Fruit fly (Drosophila melanogaster) whole organism, embryonic: ENCODE data around the gene CG17780.
A peak's percentile ranks its signal among the peaks of the same experiment; 100 is the strongest.

Source experiments
- ATbp ChIP-seq: fragments of 200-800 bp; sonication (Bioruptor generic); optimal IDR thresholded peaks from 2 replicates; lab custom pipeline; 2017; ENCODE audit warnings: missing biosample characterization, mild to moderate bottlenecking, missing genetic modification characterization, missing genetic modification reagents
- Ada2b ChIP-seq: fragments of 200-800 bp; sonication (Bioruptor generic); IDR thresholded peaks from 2 replicates; pipeline ENCODE4 v1.3.6; 2022; ENCODE audit warnings: missing biosample characterization, missing genetic modification characterization
- B-H2 ChIP-seq: fragments of 200-800 bp; sonication (Bioruptor generic); optimal IDR thresholded peaks from 2 replicates; lab custom pipeline; 2018; ENCODE audit warnings: missing biosample characterization, mild to moderate bottlenecking, missing genetic modification characterization
- Blimp-1 ChIP-seq: fragments of 200-800 bp; sonication (Bioruptor generic); optimal IDR thresholded peaks from 3 replicates; lab custom pipeline; 2018; ENCODE audit warnings: missing biosample characterization, missing genetic modification characterization, mild to moderate bottlenecking, moderate library complexity, missing genetic modification reagents
- CG10462 ChIP-seq: fragments of 200-800 bp; sonication (Bioruptor generic); optimal IDR thresholded peaks from 2 replicates; lab custom pipeline; 2016; ENCODE audit warnings: missing biosample characterization, missing genetic modification characterization
- CG11085 ChIP-seq: fragments of 200-800 bp; sonication (Bioruptor generic); IDR thresholded peaks from 2 replicates; pipeline ENCODE4 v1.3.6; 2022; ENCODE audit warnings: missing biosample characterization, missing genetic modification characterization
- CG11093 ChIP-seq: fragments of 200-800 bp; sonication (Bioruptor generic); IDR thresholded peaks from 3 replicates; pipeline ENCODE4 v1.3.6; 2022; ENCODE audit warnings: missing biosample characterization, missing genetic modification characterization
- CG12071 ChIP-seq: fragments of 200-800 bp; sonication (Bioruptor generic); optimal IDR thresholded peaks from 3 replicates; lab custom pipeline; 2018; ENCODE audit warnings: missing biosample characterization, mild to moderate bottlenecking, missing genetic modification characterization
- CG12659 ChIP-seq: fragments of 200-800 bp; sonication (Bioruptor generic); optimal IDR thresholded peaks from 3 replicates; lab custom pipeline; 2017; ENCODE audit warnings: mild to moderate bottlenecking, missing biosample characterization, missing genetic modification reagents, missing genetic modification characterization
- CG15011 ChIP-seq: fragments of 200-800 bp; sonication (Bioruptor generic); optimal IDR thresholded peaks from 3 replicates; lab custom pipeline; 2018; ENCODE audit warnings: missing biosample characterization, mild to moderate bottlenecking, missing genetic modification characterization
- CG17385 ChIP-seq: fragments of 200-800 bp; sonication (Bioruptor generic); optimal IDR thresholded peaks from 3 replicates; lab custom pipeline; 2018; ENCODE audit warnings: missing biosample characterization, mild to moderate bottlenecking, missing genetic modification characterization
- CG17568 ChIP-seq: fragments of 200-800 bp; sonication (Bioruptor generic); optimal IDR thresholded peaks from 2 replicates; lab custom pipeline; 2018; ENCODE audit warnings: missing biosample characterization, mild to moderate bottlenecking, missing genetic modification characterization, moderate library complexity
- CG2712 ChIP-seq: fragments of 200-800 bp; optimal IDR thresholded peaks from 3 replicates; lab custom pipeline; 2019; ENCODE audit warnings: missing biosample characterization, mild to moderate bottlenecking, missing genetic modification characterization, moderate library complexity
- CG31365 ChIP-seq: fragments of 200-800 bp; sonication (Bioruptor generic); optimal IDR thresholded peaks from 2 replicates; lab custom pipeline; 2018; ENCODE audit warnings: missing biosample characterization, mild to moderate bottlenecking, missing genetic modification characterization
- CG34224 ChIP-seq: fragments of 200-800 bp; sonication (Bioruptor generic); IDR thresholded peaks from 3 replicates; pipeline ENCODE4 v1.3.6; 2022; ENCODE audit warnings: missing biosample characterization, missing genetic modification characterization; ENCODE audit not compliant: partially characterized antibody
- CG4730 ChIP-seq: fragments of 200-800 bp; sonication (Bioruptor generic); IDR thresholded peaks from 2 replicates; pipeline ENCODE4 v1.3.6; 2022; ENCODE audit warnings: missing biosample characterization, missing genetic modification characterization
- CG4854 ChIP-seq: fragments of 200-800 bp; sonication (Bioruptor generic); optimal IDR thresholded peaks from 2 replicates; lab custom pipeline; 2016; ENCODE audit warnings: missing biosample characterization, missing genetic modification characterization, inconsistent platforms
- CG7271 ChIP-seq: fragments of 200-800 bp; sonication (Bioruptor generic); optimal IDR thresholded peaks from 2 replicates; lab custom pipeline; 2018; ENCODE audit warnings: missing biosample characterization, mild to moderate bottlenecking, missing genetic modification characterization, moderate library complexity
- CG7786 ChIP-seq: fragments of 200-800 bp; sonication (Bioruptor generic); optimal IDR thresholded peaks from 2 replicates; lab custom pipeline; 2016; ENCODE audit warnings: missing biosample characterization, missing genetic modification characterization
- Dref ChIP-seq: fragments of 200-800 bp; sonication (Bioruptor generic); IDR thresholded peaks from 2 replicates; pipeline ENCODE4 v1.3.6; 2022; ENCODE audit warnings: missing biosample characterization, missing genetic modification characterization
- ERR ChIP-seq: fragments of 200-800 bp; sonication (Bioruptor generic); optimal IDR thresholded peaks from 2 replicates; lab custom pipeline; 2016; ENCODE audit warnings: missing biosample characterization, missing genetic modification characterization
- HLH54F ChIP-seq: fragments of 200-800 bp; sonication (Bioruptor generic); optimal IDR thresholded peaks from 3 replicates; lab custom pipeline; 2016; ENCODE audit warnings: missing biosample characterization, missing genetic modification characterization
- Hsf ChIP-seq: fragments of 200-800 bp; sonication (Bioruptor generic); optimal IDR thresholded peaks from 3 replicates; lab custom pipeline; 2016; ENCODE audit warnings: missing biosample characterization, missing genetic modification characterization
- Mad ChIP-seq: fragments of 200-800 bp; sonication (Bioruptor generic); optimal IDR thresholded peaks from 2 replicates; lab custom pipeline; 2016; ENCODE audit warnings: missing biosample characterization, missing genetic modification characterization
- Spps ChIP-seq: fragments of 200-800 bp; sonication (Bioruptor generic); optimal IDR thresholded peaks from 2 replicates; lab custom pipeline; 2018; ENCODE audit warnings: missing biosample characterization, mild to moderate bottlenecking, missing genetic modification characterization
- ac ChIP-seq: fragments of 200-800 bp; sonication (Bioruptor generic); optimal IDR thresholded peaks from 3 replicates; lab custom pipeline; 2017; ENCODE audit warnings: missing biosample characterization, mild to moderate bottlenecking, missing genetic modification characterization
- ara ChIP-seq: fragments of 200-800 bp; sonication (Bioruptor generic); IDR thresholded peaks from 2 replicates; pipeline ENCODE4 v1.3.6; 2022; ENCODE audit warnings: missing biosample characterization, missing genetic modification characterization
- caup ChIP-seq: fragments of 200-800 bp; sonication (Bioruptor generic); optimal IDR thresholded peaks from 3 replicates; lab custom pipeline; 2017; ENCODE audit warnings: missing biosample characterization, mild to moderate bottlenecking, missing genetic modification characterization, moderate library complexity; ENCODE audit not compliant: severe bottlenecking
- corto ChIP-seq: fragments of 200-800 bp; sonication (Bioruptor generic); optimal IDR thresholded peaks from 2 replicates; lab custom pipeline; 2016; ENCODE audit warnings: missing biosample characterization, mild to moderate bottlenecking, missing genetic modification characterization, moderate library complexity
- crc ChIP-seq: fragments of 200-800 bp; sonication (Bioruptor generic); optimal IDR thresholded peaks from 2 replicates; lab custom pipeline; 2016; ENCODE audit warnings: missing biosample characterization, missing genetic modification characterization
- esg ChIP-seq: fragments of 200-800 bp; sonication (Bioruptor generic); conservative IDR thresholded peaks from 2 replicates; pipeline ENCODE4 v1.3.6; 2022; ENCODE audit warnings: missing biosample characterization, missing genetic modification characterization
- fd3F ChIP-seq: fragments of 200-800 bp; sonication (Bioruptor generic); optimal IDR thresholded peaks from 2 replicates; lab custom pipeline; 2018; ENCODE audit warnings: missing biosample characterization, mild to moderate bottlenecking, missing genetic modification characterization, moderate library complexity
- fu2 ChIP-seq: fragments of 200-800 bp; sonication (Bioruptor generic); optimal IDR thresholded peaks from 2 replicates; lab custom pipeline; 2016; ENCODE audit warnings: missing biosample characterization, missing genetic modification characterization
- gcm ChIP-seq: fragments of 200-800 bp; sonication (Bioruptor generic); optimal IDR thresholded peaks from 2 replicates; lab custom pipeline; 2019; ENCODE audit warnings: missing biosample characterization, mild to moderate bottlenecking, missing genetic modification characterization, moderate library complexity
- gfzf ChIP-seq: fragments of 200-800 bp; sonication (Bioruptor generic); optimal IDR thresholded peaks from 2 replicates; lab custom pipeline; 2016; ENCODE audit warnings: missing biosample characterization, mild to moderate bottlenecking, missing genetic modification characterization, moderate library complexity
- her ChIP-seq: fragments of 200-800 bp; sonication (Bioruptor generic); optimal IDR thresholded peaks from 2 replicates; lab custom pipeline; 2016; ENCODE audit warnings: missing biosample characterization, missing genetic modification characterization
- insv ChIP-seq, 2 experiments: fragments of 200-800 bp; sonication (Bioruptor generic); optimal IDR thresholded peaks; 3 replicates each; lab custom pipeline; 2016 to 2018; ENCODE audit warnings: missing biosample characterization in 2 of 2, missing genetic modification characterization in 2 of 2
- inv ChIP-seq: fragments of 200-800 bp; sonication (Bioruptor generic); IDR thresholded peaks from 2 replicates; pipeline ENCODE4 v1.3.6; 2022; ENCODE audit warnings: missing biosample characterization, missing genetic modification characterization; ENCODE audit not compliant: partially characterized antibody
- ken ChIP-seq: fragments of 200-800 bp; sonication (Bioruptor generic); IDR thresholded peaks from 3 replicates; pipeline ENCODE4 v1.3.6; 2022; ENCODE audit warnings: missing biosample characterization, missing genetic modification characterization
- nerfin-1 ChIP-seq: fragments of 200-800 bp; sonication (Bioruptor generic); optimal IDR thresholded peaks from 3 replicates; lab custom pipeline; 2019; ENCODE audit warnings: missing biosample characterization, mild to moderate bottlenecking, missing genetic modification characterization, moderate library complexity
- peb ChIP-seq: fragments of 200-800 bp; sonication (Bioruptor generic); IDR thresholded peaks from 2 replicates; pipeline ENCODE4 v1.3.6; 2022; ENCODE audit warnings: missing biosample characterization, missing genetic modification characterization
- pita ChIP-seq: fragments of 200-800 bp; sonication (Bioruptor generic); optimal IDR thresholded peaks from 2 replicates; lab custom pipeline; 2017; ENCODE audit warnings: missing biosample characterization, mild to moderate bottlenecking, missing genetic modification characterization
- pum ChIP-seq: fragments of 200-800 bp; sonication (Bioruptor generic); optimal IDR thresholded peaks from 2 replicates; lab custom pipeline; 2016; ENCODE audit warnings: missing biosample characterization, missing genetic modification characterization
- repo ChIP-seq: fragments of 200-800 bp; sonication (Bioruptor generic); optimal IDR thresholded peaks from 2 replicates; lab custom pipeline; 2016; ENCODE audit warnings: missing biosample characterization, missing genetic modification characterization
- salm ChIP-seq: fragments of 200-800 bp; sonication (Bioruptor generic); optimal IDR thresholded peaks from 2 replicates; lab custom pipeline; 2018; ENCODE audit warnings: missing biosample characterization, mild to moderate bottlenecking, missing genetic modification characterization
- slou ChIP-seq: fragments of 200-800 bp; sonication (Bioruptor generic); optimal IDR thresholded peaks from 3 replicates; lab custom pipeline; 2016; ENCODE audit warnings: missing biosample characterization, missing genetic modification characterization
- sqz ChIP-seq: fragments of 200-800 bp; sonication (Bioruptor generic); optimal IDR thresholded peaks from 3 replicates; lab custom pipeline; 2018; ENCODE audit warnings: missing biosample characterization, mild to moderate bottlenecking, missing genetic modification characterization
- ssp ChIP-seq: fragments of 200-800 bp; sonication (Bioruptor generic); IDR thresholded peaks from 2 replicates; pipeline ENCODE4 v1.3.6; 2022; ENCODE audit warnings: missing biosample characterization, missing genetic modification characterization
- wek ChIP-seq: fragments of 200-800 bp; sonication (Bioruptor generic); optimal IDR thresholded peaks from 3 replicates; lab custom pipeline; 2018; ENCODE audit warnings: missing biosample characterization, mild to moderate bottlenecking, missing genetic modification characterization, moderate library complexity
- zf30C ChIP-seq: fragments of 200-800 bp; sonication (Bioruptor generic); optimal IDR thresholded peaks from 3 replicates; lab custom pipeline; 2018; ENCODE audit warnings: missing biosample characterization, mild to moderate bottlenecking, missing genetic modification characterization

CG17780 gene

dm6 chr3R:24333182-24333808 lies 51.6 kb downstream of the CG17780 start, which contains the start of the genes Rrp5 and Dis3 (continued):
- TF ChIP-seq CG17385 (GFP tag; lab: Kevin White, UChicago): no peak
- TF ChIP-seq CG7271: no peak
- peak; percentile 81 for TF ChIP-seq ken (GFP tag; lab: Robert Waterston, UW)
- TF ChIP-seq zf30C (GFP tag; lab: Kevin White, UChicago): no peak
- no peak for TF ChIP-seq ERR
- peak; percentile 42; the same call in 1 of the 2 replicates for TF ChIP-seq CG11085 (GFP tag; lab: Robert Waterston, UW)
- no peak for TF ChIP-seq CG10462 (GFP tag; lab: Kevin White, UChicago)
- TF ChIP-seq ac (GFP tag; lab: Kevin White, UChicago): no peak
- TF ChIP-seq Hsf (GFP tag; lab: Kevin White, UChicago): peak; percentile 40
- TF ChIP-seq CG12659 (GFP tag; lab: Kevin White, UChicago): no peak
- no peak for TF ChIP-seq esg (GFP tag; lab: Robert Waterston, UW)
- TF ChIP-seq repo: no peak
- no peak for TF ChIP-seq sqz (GFP tag; lab: Kevin White, UChicago)
- no peak for TF ChIP-seq nerfin-1 (tag; lab: Kevin White, UChicago)
- TF ChIP-seq CG12071: no peak
- peak; percentile 38 for TF ChIP-seq fu2
- no peak for TF ChIP-seq CG4730
- no peak for TF ChIP-seq slou (GFP tag; lab: Kevin White, UChicago)
- TF ChIP-seq wek (GFP tag; lab: Kevin White, UChicago): no peak
- no peak for TF ChIP-seq gcm
- no peak for TF ChIP-seq pum (GFP tag; lab: Kevin White, UChicago)
- TF ChIP-seq ssp (GFP tag; lab: Robert Waterston, UW): peak; percentile 96
- no peak for TF ChIP-seq ATbp (GFP tag; lab: Kevin White, UChicago)
- no peak for TF ChIP-seq Blimp-1 (GFP tag; lab: Kevin White, UChicago)
- TF ChIP-seq CG31365 (tag; lab: Kevin White, UChicago): no peak
- peak; percentile 69 for TF ChIP-seq pita
- TF ChIP-seq her (GFP tag; lab: Kevin White, UChicago): peak; percentile 96
- TF ChIP-seq caup (GFP tag; lab: Kevin White, UChicago): no peak
- no peak for TF ChIP-seq CG15011 (GFP tag; lab: Kevin White, UChicago)
- no peak for TF ChIP-seq CG17568
- no peak for TF ChIP-seq CG2712 (tag; lab: Kevin White, UChicago)
- TF ChIP-seq fd3F (GFP tag; lab: Kevin White, UChicago): no peak
- TF ChIP-seq Mad (GFP tag; lab: Kevin White, UChicago): peak; percentile 36
- no peak for TF ChIP-seq peb (GFP tag; lab: Robert Waterston, UW)
- TF ChIP-seq CG11093 (GFP tag; lab: Robert Waterston, UW): no peak
- TF ChIP-seq crc (GFP tag; lab: Kevin White, UChicago): no peak
- TF ChIP-seq CG34224 (GFP tag; lab: Robert Waterston, UW): no peak; the same call in 2 of the 3 replicates
- peak; percentile 50 for TF ChIP-seq HLH54F
- peak; percentile 43 for TF ChIP-seq CG7786
- TF ChIP-seq salm: no peak
- no peak for TF ChIP-seq insv (GFP tag; optimal IDR thresholded peaks at IDR 0.05; lab: Kevin White, UChicago)
- no peak for TF ChIP-seq CG4854
- 0 out of 2 replicates have a peak, but pooled peaks have one; percentile 50 for TF ChIP-seq ara
- peak; percentile 97 for TF ChIP-seq gfzf
- no peak; the same call in 1 of the 2 replicates for TF ChIP-seq inv (GFP tag; lab: Robert Waterston, UW)
- TF ChIP-seq Dref (GFP tag; lab: Robert Waterston, UW): peak; percentile 58
- TF ChIP-seq corto: no peak
- TF ChIP-seq B-H2 (GFP tag; lab: Kevin White, UChicago): no peak
- peak; percentile 32; the same call in 1 of the 2 replicates for TF ChIP-seq Ada2b (GFP tag; lab: Robert Waterston, UW)
- TF ChIP-seq Spps (tag; lab: Kevin White, UChicago): no peak
